Fruit fly (Drosophila melanogaster): ENCODE measurements around the gene CG5412.
A peak's percentile ranks its signal among the peaks of the same experiment; 100 is the strongest.

- TF ChIP-seq CG12299 (tag; optimal IDR thresholded peaks at IDR 0.05) = peak; percentile 34
- TF ChIP-seq ac (GFP tag; optimal IDR thresholded peaks at IDR 0.05) = peak; percentile 46
Measured at dm6 chr3R:20587630-20588479, 11.0 kb downstream of the CG5412 start, which contains the start of gene Septin2.

Data from whole organism, embryonic.